Fruit fly (Drosophila melanogaster): ENCODE results near the gene CG45080.

DNA sequence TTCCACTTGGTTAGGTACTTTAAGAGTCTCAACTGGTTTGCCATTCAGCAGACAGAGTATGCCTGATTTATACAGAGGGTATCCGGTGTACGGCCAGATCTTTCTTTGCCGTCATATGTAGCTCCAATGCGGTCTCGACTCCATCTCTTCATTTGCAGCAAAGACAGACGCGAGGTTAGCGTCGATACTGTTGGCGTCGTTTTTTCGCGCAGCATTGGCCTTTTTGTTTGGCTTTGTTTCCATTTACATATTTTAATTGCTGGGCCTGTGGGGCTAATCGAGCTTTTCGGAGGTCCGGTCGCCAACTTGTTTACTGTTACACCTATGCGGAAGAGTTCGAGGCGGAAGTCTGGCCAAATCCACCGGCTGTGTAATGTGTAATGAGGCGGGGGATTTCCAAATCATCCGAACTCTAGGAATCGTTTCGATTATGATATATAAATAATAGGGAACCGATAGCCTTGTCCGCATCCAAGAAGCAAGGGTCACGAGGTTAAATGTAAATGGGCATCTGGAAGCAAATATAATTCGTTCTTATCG, 44.7 kb downstream of the CG45080 start:
- no peak for TF ChIP-seq psq (optimal IDR thresholded peaks at IDR 0.05)
- no peak for TF ChIP-seq EcR (GFP tag; optimal IDR thresholded peaks at IDR 0.05)
- TF ChIP-seq CG8478 (optimal IDR thresholded peaks at IDR 0.05): no peak
- no peak for TF ChIP-seq pan (optimal IDR thresholded peaks at IDR 0.05)
- no peak for TF ChIP-seq Dll (optimal IDR thresholded peaks at IDR 0.05)
